Worm (Caenorhabditis elegans) whole organism, young adult: ENCODE data around the gene Y39G8B.13.

ENCODE experiments used
- B0019.2 ChIP-seq: fragments of 200-800 bp; sonication (Bioruptor generic); conservative IDR thresholded peaks from 2 replicates; pipeline ENCODE4 v1.3.6; 2022; ENCODE audit warnings: missing genetic modification reagents, missing genetic modification characterization, missing compliant biosample characterization
- F10E7.11 ChIP-seq: sonication (generic microtip); optimal IDR thresholded peaks from 2 replicates; lab custom pipeline; 2017; ENCODE audit warnings: mild to moderate bottlenecking, missing genetic modification characterization, moderate library complexity, missing compliant biosample characterization
- T26A5.8 ChIP-seq: sonication (generic microtip); optimal IDR thresholded peaks from 2 replicates; lab custom pipeline; 2016; ENCODE audit warnings: missing genetic modification characterization, missing compliant biosample characterization
- aptf-3 ChIP-seq: fragments of 200-800 bp; sonication (Bioruptor generic); IDR thresholded peaks from 2 replicates; pipeline ENCODE4 v1.3.6; 2022; ENCODE audit warnings: missing genetic modification characterization, missing compliant biosample characterization
- lag-1 ChIP-seq: fragments of 200-800 bp; sonication (Bioruptor generic); IDR thresholded peaks from 2 replicates; pipeline ENCODE4 v1.3.6; 2022; ENCODE audit warnings: missing genetic modification reagents, missing genetic modification characterization, missing compliant biosample characterization
- sea-2 ChIP-seq: fragments of 200-800 bp; sonication (Bioruptor generic); IDR thresholded peaks from 2 replicates; pipeline ENCODE4 v1.3.6; 2022; ENCODE audit warnings: missing genetic modification characterization, missing compliant biosample characterization

DNA sequence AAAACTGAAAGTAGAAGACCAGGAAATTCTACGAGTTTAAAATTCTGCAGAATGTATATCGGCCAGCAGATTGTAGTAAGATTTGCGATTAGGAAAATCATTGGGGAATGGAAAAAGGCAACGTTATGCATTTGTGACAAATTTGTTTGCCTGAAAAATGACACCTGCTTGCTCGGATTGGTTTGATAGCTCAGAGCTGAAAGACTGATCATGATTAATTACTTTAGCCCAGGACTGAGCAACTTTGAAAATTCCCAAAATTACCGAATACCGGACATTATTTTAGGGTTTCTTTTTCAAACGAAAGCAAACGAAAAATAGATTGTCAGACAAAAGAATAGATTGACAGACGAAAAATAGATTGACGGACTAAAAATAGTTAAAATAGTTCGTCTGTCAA, 1.7 kb upstream of the Y39G8B.13 start, which contains the start of gene sre-47:
- TF ChIP-seq aptf-3 (GFP tag; lab: Robert Waterston, UW) (no peak), T26A5.8 (tag; lab: Kevin White, UChicago) (no peak), B0019.2 (GFP tag; lab: Robert Waterston, UW) (no peak), F10E7.11 (tag; lab: Kevin White, UChicago) (no peak), sea-2 (no peak), lag-1 (GFP tag; lab: Robert Waterston, UW) (no peak)
